Worm (Caenorhabditis elegans) whole organism, young adult: ENCODE results near the gene D1014.5.

Experiments
- F49E8.2 ChIP-seq: sonication (generic microtip); optimal IDR thresholded peaks from 3 replicates; lab custom pipeline; 2017; ENCODE audit warnings: missing genetic modification characterization, mild to moderate bottlenecking, missing compliant biosample characterization, antibody characterized with exemption, moderate library complexity; ENCODE audit not compliant: insufficient read depth
- Y53F4B.3 ChIP-seq: fragments of 200-800 bp; sonication (Bioruptor generic); IDR thresholded peaks from 2 replicates; pipeline ENCODE4 v1.3.6; 2022; ENCODE audit warnings: missing genetic modification reagents, missing genetic modification characterization, missing compliant biosample characterization
- attf-5 ChIP-seq: fragments of 200-800 bp; sonication (Bioruptor generic); optimal IDR thresholded peaks from 2 replicates; lab custom pipeline; 2018; ENCODE audit warnings: mild to moderate bottlenecking, missing genetic modification characterization, missing compliant biosample characterization
- ceh-40 ChIP-seq: fragments of 200-800 bp; sonication (Bioruptor generic); IDR thresholded peaks from 2 replicates; pipeline ENCODE4 v1.3.6; 2022; ENCODE audit warnings: missing genetic modification characterization, missing compliant biosample characterization
- chd-7 ChIP-seq: sonication (generic microtip); optimal IDR thresholded peaks from 2 replicates; lab custom pipeline; 2016; ENCODE audit warnings: mild to moderate bottlenecking, missing genetic modification characterization, moderate library complexity, missing compliant biosample characterization
- die-1 ChIP-seq: sonication (generic microtip); optimal IDR thresholded peaks from 2 replicates; lab custom pipeline; 2016; ENCODE audit warnings: missing genotype, mild to moderate bottlenecking, missing genetic modification characterization, missing compliant biosample characterization
- ets-4 ChIP-seq: fragments of 200-800 bp; sonication (Bioruptor generic); optimal IDR thresholded peaks from 2 replicates; lab custom pipeline; 2018; ENCODE audit warnings: mild to moderate bottlenecking, missing genetic modification characterization, missing compliant biosample characterization
- hsf-1 ChIP-seq: fragments of 200-800 bp; sonication (Bioruptor generic); IDR thresholded peaks from 2 replicates; pipeline ENCODE4 v1.3.6; 2022; ENCODE audit warnings: missing genetic modification reagents, missing genetic modification characterization, missing compliant biosample characterization
- lin-40 ChIP-seq: sonication (generic microtip); optimal IDR thresholded peaks from 2 replicates; lab custom pipeline; 2016; ENCODE audit warnings: missing genetic modification characterization, mild to moderate bottlenecking, missing compliant biosample characterization, missing genotype, missing genetic modification reagents
- lir-1 ChIP-seq: fragments of 200-800 bp; sonication (Bioruptor generic); conservative IDR thresholded peaks from 2 replicates; pipeline ENCODE4 v1.3.6; 2022; ENCODE audit warnings: missing genetic modification reagents, missing genetic modification characterization, missing compliant biosample characterization
- lsl-1 ChIP-seq: fragments of 200-800 bp; sonication (Bioruptor generic); optimal IDR thresholded peaks from 2 replicates; lab custom pipeline; 2018; ENCODE audit warnings: mild to moderate bottlenecking, missing genetic modification characterization, moderate library complexity, missing compliant biosample characterization
- nhr-80 ChIP-seq: sonication (generic microtip); optimal IDR thresholded peaks from 2 replicates; lab custom pipeline; 2016; ENCODE audit warnings: missing genetic modification characterization, missing compliant biosample characterization
- tbx-9 ChIP-seq: sonication (generic microtip); optimal IDR thresholded peaks from 2 replicates; lab custom pipeline; 2016; ENCODE audit warnings: borderline replicate concordance, missing genetic modification characterization, inconsistent platforms, missing compliant biosample characterization
- ztf-3 ChIP-seq: fragments of 200-800 bp; sonication (Bioruptor generic); optimal IDR thresholded peaks from 2 replicates; lab custom pipeline; 2018; ENCODE audit warnings: mild to moderate bottlenecking, missing genetic modification characterization, missing compliant biosample characterization

D1014.5 gene

DNA sequence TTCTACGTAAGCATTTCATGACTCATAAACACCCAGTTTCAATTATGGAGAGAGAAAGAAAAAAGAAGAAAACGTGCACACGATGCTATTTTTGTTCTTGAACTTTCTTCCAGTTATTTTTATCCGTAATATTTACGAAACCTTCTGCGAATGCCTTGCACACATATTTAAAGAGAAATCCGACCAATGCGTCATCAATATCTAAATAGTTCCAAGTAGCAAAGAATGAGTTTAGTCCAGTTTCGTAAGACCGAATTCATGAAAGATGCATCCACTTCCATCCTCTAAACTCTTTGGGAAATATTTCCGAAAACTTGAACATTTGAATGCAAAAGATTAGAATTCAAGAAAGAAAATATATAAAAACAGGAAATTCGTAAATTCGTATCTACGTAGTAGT lies 45.7 kb downstream of the D1014.5 start:
- TF ChIP-seq F49E8.2 (tag; lab: Kevin White, UChicago) (no peak), chd-7 (no peak), hsf-1 (GFP tag; lab: Robert Waterston, UW) (no peak), Y53F4B.3 (no peak), lsl-1 (GFP tag; lab: Kevin White, UChicago) (no peak), lin-40 (tag; lab: Kevin White, UChicago) (no peak), tbx-9 (no peak)

DNA sequence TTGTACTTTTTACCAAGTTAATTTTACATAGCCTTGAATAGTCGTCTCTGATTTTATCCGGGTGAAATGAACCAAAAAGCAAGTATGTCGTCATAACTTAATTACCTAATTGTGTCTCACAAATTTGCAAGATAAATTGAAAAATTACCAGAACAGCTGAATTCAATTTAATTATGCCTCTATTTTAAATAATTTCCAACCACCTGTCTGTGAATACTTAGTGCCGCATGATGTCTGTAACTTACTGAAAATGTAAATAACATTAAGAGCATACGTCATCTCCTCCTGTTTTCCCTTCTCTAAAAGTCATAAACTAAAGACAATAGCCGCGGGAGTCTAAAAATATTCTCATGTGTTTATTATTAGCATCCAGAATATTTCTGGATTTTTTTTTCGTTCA lies 46.8 kb downstream of the D1014.5 start:
- TF ChIP-seq die-1 (tag; lab: Kevin White, UChicago), result no peak
- TF ChIP-seq attf-5, result no peak
- no peak for TF ChIP-seq lir-1 (GFP tag; lab: Robert Waterston, UW)
- TF ChIP-seq nhr-80, result no peak
- no peak for TF ChIP-seq ztf-3 (GFP tag; lab: Kevin White, UChicago)
- no peak for TF ChIP-seq ceh-40 (GFP tag; lab: Robert Waterston, UW)

DNA sequence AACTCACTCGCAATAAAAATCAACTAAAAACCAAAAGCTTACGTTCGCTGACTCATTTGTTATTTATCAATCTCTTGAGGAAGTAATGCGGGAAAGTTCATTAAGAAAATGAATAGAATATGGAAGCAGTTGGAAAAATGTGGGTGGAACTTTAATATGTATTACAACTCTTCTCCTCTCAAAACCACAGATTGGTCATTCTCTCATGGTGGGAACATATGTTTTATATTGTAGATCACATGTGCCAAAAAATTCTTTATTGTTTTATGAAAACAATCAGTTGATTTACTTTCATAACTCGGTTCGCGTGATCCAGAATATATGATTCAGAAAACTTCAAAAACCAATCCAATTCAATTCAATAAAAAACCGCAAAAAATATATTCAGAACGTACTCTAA lies 48.2 kb downstream of the D1014.5 start:
- TF ChIP-seq ets-4 (GFP tag; lab: Kevin White, UChicago), result no peak
- TF ChIP-seq, all 124 proteins: peak for 0
